In genomic region chrX:10338761-10339160, ce11 we compare ENCODE assay signal across 4 worm cellular contexts.
A peak's percentile ranks its signal among the peaks of the same experiment; 100 is the strongest.
TF ChIP-seq lines count a peak whose summit lies in the region.

No protein-coding gene starts in this region.

TF ChIP-seq in whole organism, L2 larva, 48 proteins besides CTCF, POLR2A, EP300 and RAD21:
- TF ChIP-seq sma-9 (GFP tag; optimal IDR thresholded peaks at IDR 0.05; lab: Kevin White, UChicago) (peak; percentile 7), sma-9 (tag; optimal IDR thresholded peaks at IDR 0.05; lab: Kevin White, UChicago) (no peak), nhr-11 (tag; optimal IDR thresholded peaks at IDR 0.05; lab: Kevin White, UChicago) (no peak), gmeb-1 (tag; optimal IDR thresholded peaks at IDR 0.05; lab: Kevin White, UChicago) (no peak), nhr-77 (tag; optimal IDR thresholded peaks at IDR 0.05; lab: Kevin White, UChicago) (no peak), crh-2 (tag; optimal IDR thresholded peaks at IDR 0.05; lab: Kevin White, UChicago) (peak; percentile 39), nhr-23 (tag; optimal IDR thresholded peaks at IDR 0.05; lab: Kevin White, UChicago) (no peak), C34F6.9 (tag; optimal IDR thresholded peaks at IDR 0.05; lab: Kevin White, UChicago) (no peak), nhr-6 (tag; optimal IDR thresholded peaks at IDR 0.05; lab: Kevin White, UChicago) (no peak), nhr-129 (tag; optimal IDR thresholded peaks at IDR 0.05; lab: Kevin White, UChicago) (peak; percentile 35), F13H6.1 (tag; optimal IDR thresholded peaks at IDR 0.05; lab: Kevin White, UChicago) (no peak), Y55F3AM.14 (GFP tag; optimal IDR thresholded peaks at IDR 0.05; lab: Kevin White, UChicago) (no peak), mab-5 (tag; optimal IDR thresholded peaks at IDR 0.05; lab: Kevin White, UChicago) (no peak)

TF ChIP-seq in whole organism, L3 larva, 47 proteins besides CTCF, POLR2A, EP300 and RAD21:
- no peak for TF ChIP-seq eor-1 (tag; optimal IDR thresholded peaks at IDR 0.05; lab: Kevin White, UChicago)
- no peak for TF ChIP-seq sea-2 (GFP tag; optimal IDR thresholded peaks at IDR 0.05; lab: Kevin White, UChicago)
- peak; percentile 42 for TF ChIP-seq elt-2 (tag; optimal IDR thresholded peaks at IDR 0.05; lab: Kevin White, UChicago)
- no peak for TF ChIP-seq unc-39 (tag; optimal IDR thresholded peaks at IDR 0.05; lab: Kevin White, UChicago)
- TF ChIP-seq elt-1 (tag; optimal IDR thresholded peaks at IDR 0.05; lab: Kevin White, UChicago), result no peak

TF ChIP-seq in whole organism, L4 larva, 104 proteins besides CTCF, POLR2A, EP300 and RAD21:
- TF ChIP-seq T20F7.1 (GFP tag; optimal IDR thresholded peaks at IDR 0.05; lab: Kevin White, UChicago) (peak; percentile 55), php-3 (GFP tag; IDR thresholded peaks at IDR 0.05; lab: Robert Waterston, UW) (peak; percentile 59; the same call in 1 of the 2 replicates), pha-4 (GFP tag; IDR thresholded peaks at IDR 0.05; lab: Robert Waterston, UW) (peak; percentile 31; the same call in 1 of the 2 replicates), pha-4 (tag; optimal IDR thresholded peaks at IDR 0.05; lab: Kevin White, UChicago) (no peak), aha-1 (tag; lab: Kevin White, UChicago) (peak; percentile 79), unc-130 (GFP tag; optimal IDR thresholded peaks at IDR 0.05; lab: Kevin White, UChicago) (no peak), hlh-11 (tag; optimal IDR thresholded peaks at IDR 0.05; lab: Kevin White, UChicago) (peak; percentile 20), lin-38 (GFP tag; IDR thresholded peaks at IDR 0.05; lab: Robert Waterston, UW) (peak; percentile 40; the same call in 1 of the 2 replicates), dve-1 (tag; optimal IDR thresholded peaks at IDR 0.05; lab: Kevin White, UChicago; ENCODE audit: insufficient read depth) (peak; percentile 56), T26A8.4 (GFP tag; IDR thresholded peaks at IDR 0.05; lab: Robert Waterston, UW) (0 out of 2 replicates have a peak, but pooled peaks have one; percentile 29), daf-16 (GFP tag; optimal IDR thresholded peaks at IDR 0.05; lab: Kevin White, UChicago) (no peak), daf-16 (tag; optimal IDR thresholded peaks at IDR 0.05; lab: Kevin White, UChicago) (peak; percentile 19), dmd-6 (GFP tag; IDR thresholded peaks at IDR 0.05; lab: Robert Waterston, UW) (peak; percentile 24; the same call in 1 of the 2 replicates), zag-1 (tag; optimal IDR thresholded peaks at IDR 0.05; lab: Kevin White, UChicago) (no peak), spr-3 (GFP tag; optimal IDR thresholded peaks at IDR 0.05; lab: Kevin White, UChicago) (no peak), mep-1 (tag; optimal IDR thresholded peaks at IDR 0.05; lab: Kevin White, UChicago) (peak; percentile 63), nhr-237 (tag; optimal IDR thresholded peaks at IDR 0.05; lab: Kevin White, UChicago) (no peak), zfp-3 (GFP tag; conservative IDR thresholded peaks at IDR 0.05; lab: Robert Waterston, UW) (peak; percentile 79; the same call in 1 of the 2 replicates), tra-1 (GFP tag; IDR thresholded peaks at IDR 0.05; lab: Robert Waterston, UW) (peak; percentile 49; the same call in 1 of the 2 replicates), ztf-11 (tag; optimal IDR thresholded peaks at IDR 0.05; lab: Kevin White, UChicago) (no peak)

TF ChIP-seq in whole organism, young adult, 124 proteins besides CTCF, POLR2A, EP300 and RAD21 (continues in another document):
- TF ChIP-seq repo-1 (tag; optimal IDR thresholded peaks at IDR 0.05; lab: Kevin White, UChicago) (no peak), hlh-26 (GFP tag; conservative IDR thresholded peaks at IDR 0.05; lab: Robert Waterston, UW) (no peak), somi-1 (GFP tag; optimal IDR thresholded peaks at IDR 0.05; lab: Kevin White, UChicago) (no peak), cebp-1 (GFP tag; IDR thresholded peaks at IDR 0.05; lab: Robert Waterston, UW) (no peak), cebp-1 (tag; optimal IDR thresholded peaks at IDR 0.05; lab: Kevin White, UChicago) (peak; percentile 36), madf-8 (GFP tag; conservative IDR thresholded peaks at IDR 0.05; lab: Robert Waterston, UW) (no peak), ceh-27 (GFP tag; optimal IDR thresholded peaks at IDR 0.05; lab: Kevin White, UChicago) (no peak), rcor-1 (GFP tag; IDR thresholded peaks at IDR 0.05; lab: Robert Waterston, UW) (no peak), nhr-90 (tag; optimal IDR thresholded peaks at IDR 0.05; lab: Kevin White, UChicago) (no peak), dox-1 (GFP tag; IDR thresholded peaks at IDR 0.05; lab: Robert Waterston, UW) (no peak), rpc-1 (optimal IDR thresholded peaks at IDR 0.05; lab: Kevin White, UChicago) (no peak), rpc-1 (tag; optimal IDR thresholded peaks at IDR 0.05; lab: Kevin White, UChicago) (no peak), T26A5.8 (tag; optimal IDR thresholded peaks at IDR 0.05; lab: Kevin White, UChicago) (no peak), bed-1 (GFP tag; IDR thresholded peaks at IDR 0.05; lab: Robert Waterston, UW) (no peak), lag-1 (GFP tag; IDR thresholded peaks at IDR 0.05; lab: Robert Waterston, UW) (no peak), hlh-12 (tag; optimal IDR thresholded peaks at IDR 0.05; lab: Kevin White, UChicago) (no peak), zim-3 (tag; optimal IDR thresholded peaks at IDR 0.05; lab: Kevin White, UChicago) (no peak), cebp-2 (GFP tag; IDR thresholded peaks at IDR 0.05; lab: Robert Waterston, UW) (no peak), tlf-1 (GFP tag; optimal IDR thresholded peaks at IDR 0.05; lab: Kevin White, UChicago) (peak; percentile 55), Y56A3A.18 (GFP tag; IDR thresholded peaks at IDR 0.05; lab: Robert Waterston, UW) (0 out of 2 replicates have a peak, but pooled peaks have one; percentile 55), lsy-27 (tag; optimal IDR thresholded peaks at IDR 0.05; lab: Kevin White, UChicago; ENCODE audit: borderline replicate concordance, insufficient read depth) (no peak), B0261.1 (tag; optimal IDR thresholded peaks at IDR 0.05; lab: Kevin White, UChicago) (no peak), mxl-1 (tag; optimal IDR thresholded peaks at IDR 0.05; lab: Kevin White, UChicago) (no peak), egl-18 (GFP tag; IDR thresholded peaks at IDR 0.05; lab: Robert Waterston, UW) (no peak), him-1 (tag; optimal IDR thresholded peaks at IDR 0.05; lab: Kevin White, UChicago) (no peak), B0336.3 (GFP tag; IDR thresholded peaks at IDR 0.05; lab: Robert Waterston, UW) (peak; percentile 63; the same call in 1 of the 2 replicates), madf-3 (GFP tag; IDR thresholded peaks at IDR 0.05; lab: Robert Waterston, UW) (0 out of 2 replicates have a peak, but pooled peaks have one; percentile 26), aptf-3 (GFP tag; IDR thresholded peaks at IDR 0.05; lab: Robert Waterston, UW) (no peak), ceh-58 (GFP tag; IDR thresholded peaks at IDR 0.05; lab: Robert Waterston, UW) (no peak), ceh-40 (GFP tag; IDR thresholded peaks at IDR 0.05; lab: Robert Waterston, UW) (no peak), ceh-91 (GFP tag; IDR thresholded peaks at IDR 0.05; lab: Robert Waterston, UW) (no peak), attf-6 (GFP tag; IDR thresholded peaks at IDR 0.05; lab: Robert Waterston, UW) (no peak), snpc-1.1 (tag; optimal IDR thresholded peaks at IDR 0.05; lab: Kevin White, UChicago; ENCODE audit: insufficient read depth) (no peak), lir-1 (GFP tag; conservative IDR thresholded peaks at IDR 0.05; lab: Robert Waterston, UW) (no peak), Y53F4B.3 (GFP tag; IDR thresholded peaks at IDR 0.05; lab: Robert Waterston, UW) (no peak), gei-17 (GFP tag; optimal IDR thresholded peaks at IDR 0.05; lab: Kevin White, UChicago) (no peak), K11D2.4 (GFP tag; IDR thresholded peaks at IDR 0.05; lab: Robert Waterston, UW) (no peak), lin-26 (GFP tag; IDR thresholded peaks at IDR 0.05; lab: Robert Waterston, UW) (0 out of 2 replicates have a peak, but pooled peaks have one; percentile 22), T07F8.4 (tag; optimal IDR thresholded peaks at IDR 0.05; lab: Kevin White, UChicago) (no peak), nfya-1 (tag; optimal IDR thresholded peaks at IDR 0.05; lab: Kevin White, UChicago; ENCODE audit: borderline replicate concordance, insufficient read depth) (no peak), nfya-2 (GFP tag; IDR thresholded peaks at IDR 0.05; lab: Robert Waterston, UW) (no peak), akir-1 (GFP tag; optimal IDR thresholded peaks at IDR 0.05; lab: Kevin White, UChicago) (no peak), nfyb-1 (GFP tag; IDR thresholded peaks at IDR 0.05; lab: Robert Waterston, UW) (peak; percentile 71; the same call in 1 of the 2 replicates), ekl-4 (GFP tag; IDR thresholded peaks at IDR 0.05; lab: Robert Waterston, UW) (no peak), F22D6.2 (tag; optimal IDR thresholded peaks at IDR 0.05; lab: Kevin White, UChicago) (no peak), ztf-22 (GFP tag; optimal IDR thresholded peaks at IDR 0.05; lab: Kevin White, UChicago) (no peak), attf-3 (GFP tag; conservative IDR thresholded peaks at IDR 0.05; lab: Robert Waterston, UW) (no peak), sptf-2 (GFP tag; optimal IDR thresholded peaks at IDR 0.05; lab: Kevin White, UChicago) (no peak), hrde-1 (tag; optimal IDR thresholded peaks at IDR 0.05; lab: Kevin White, UChicago; ENCODE audit: borderline replicate concordance) (no peak), F57A8.1 (GFP tag; optimal IDR thresholded peaks at IDR 0.05; lab: Kevin White, UChicago) (no peak), hmg-1.2 (GFP tag; IDR thresholded peaks at IDR 0.05; lab: Robert Waterston, UW) (no peak), F39B2.1 (GFP tag; IDR thresholded peaks at IDR 0.05; lab: Robert Waterston, UW) (no peak), ztf-26 (tag; optimal IDR thresholded peaks at IDR 0.05; lab: Kevin White, UChicago) (no peak), fkh-3 (tag; optimal IDR thresholded peaks at IDR 0.05; lab: Kevin White, UChicago) (no peak), madf-6 (GFP tag; IDR thresholded peaks at IDR 0.05; lab: Robert Waterston, UW) (no peak), let-526 (GFP tag; IDR thresholded peaks at IDR 0.05; lab: Robert Waterston, UW) (no peak), nhr-120 (GFP tag; IDR thresholded peaks at IDR 0.05; lab: Robert Waterston, UW) (no peak), dpff-1 (tag; optimal IDR thresholded peaks at IDR 0.05; lab: Kevin White, UChicago) (no peak), zfh-2 (GFP tag; conservative IDR thresholded peaks at IDR 0.05; lab: Robert Waterston, UW) (no peak), ztf-18 (tag; optimal IDR thresholded peaks at IDR 0.05; lab: Kevin White, UChicago) (no peak), K12H6.12 (tag; optimal IDR thresholded peaks at IDR 0.05; lab: Kevin White, UChicago) (no peak)
